Fruit fly (Drosophila melanogaster): ENCODE results near the gene Obp22a.
A peak's percentile ranks its signal among the peaks of the same experiment; 100 is the strongest.

Gene Obp22a

dm6 chr2L:1973957-1974356 lies 18.0 kb downstream of the Obp22a start, which contains the start of gene Der-1 (continued):
- TF ChIP-seq ken (GFP tag; IDR thresholded peaks at IDR 0.05) (no peak), D19B (GFP tag; optimal IDR thresholded peaks at IDR 0.05) (peak; percentile 63), grn (GFP tag; optimal IDR thresholded peaks at IDR 0.05) (no peak), nerfin-2 (GFP tag; IDR thresholded peaks at IDR 0.05; ENCODE audit: partially characterized antibody) (peak; percentile 78), sisA (GFP tag; IDR thresholded peaks at IDR 0.05) (no peak), CG6791 (GFP tag; IDR thresholded peaks at IDR 0.05; ENCODE audit: partially characterized antibody) (peak; percentile 90), zen2 (GFP tag; IDR thresholded peaks at IDR 0.05; ENCODE audit: partially characterized antibody) (peak; percentile 80), CG16813 (GFP tag; IDR thresholded peaks at IDR 0.05; ENCODE audit: partially characterized antibody) (peak; percentile 91), unc-4 (GFP tag; IDR thresholded peaks at IDR 0.05; ENCODE audit: partially characterized antibody) (peak; percentile 87), MBD-R2 (GFP tag; IDR thresholded peaks at IDR 0.05) (peak; percentile 88), CG6854 (GFP tag; optimal IDR thresholded peaks at IDR 0.05) (no peak), CG1603 (tag; optimal IDR thresholded peaks at IDR 0.05) (peak; percentile 63), CTCF (GFP tag; optimal IDR thresholded peaks at IDR 0.05) (no peak), crp (GFP tag; optimal IDR thresholded peaks at IDR 0.05) (no peak), Elba2 (GFP tag; optimal IDR thresholded peaks at IDR 0.05) (no peak), CG16779 (GFP tag; IDR thresholded peaks at IDR 0.05) (no peak), CG1832 (GFP tag; optimal IDR thresholded peaks at IDR 0.05) (no peak), NFAT (GFP tag; IDR thresholded peaks at IDR 0.05) (no peak), CG12942 (GFP tag; optimal IDR thresholded peaks at IDR 0.05) (no peak), hbn (GFP tag; IDR thresholded peaks at IDR 0.05; ENCODE audit: partially characterized antibody) (peak; percentile 93), BEAF-32 (GFP tag; optimal IDR thresholded peaks at IDR 0.05) (peak; percentile 92), CG34422 (GFP tag; IDR thresholded peaks at IDR 0.05) (peak; percentile 75; the same call in 2 of the 3 replicates), Xrp1 (GFP tag; IDR thresholded peaks at IDR 0.05) (no peak), vvl (GFP tag; IDR thresholded peaks at IDR 0.05) (peak; percentile 73; the same call in 1 of the 2 replicates), chm (GFP tag; IDR thresholded peaks at IDR 0.05) (no peak), Awh (GFP tag; IDR thresholded peaks at IDR 0.05) (no peak), CG6765 (GFP tag; optimal IDR thresholded peaks at IDR 0.05) (no peak), mld (GFP tag; IDR thresholded peaks at IDR 0.05; ENCODE audit: partially characterized antibody) (peak; percentile 64; the same call in 1 of the 3 replicates), peb (GFP tag; IDR thresholded peaks at IDR 0.05) (no peak), chif (GFP tag; optimal IDR thresholded peaks at IDR 0.05) (no peak), CG3726 (GFP tag; IDR thresholded peaks at IDR 0.05) (no peak), CG2712 (tag; optimal IDR thresholded peaks at IDR 0.05) (peak; percentile 15), CG32532 (GFP tag; IDR thresholded peaks at IDR 0.05) (no peak), chinmo (GFP tag; IDR thresholded peaks at IDR 0.05; ENCODE audit: partially characterized antibody) (peak; percentile 90), CG13624 (GFP tag; optimal IDR thresholded peaks at IDR 0.05) (peak; percentile 23), HLH54F (GFP tag; optimal IDR thresholded peaks at IDR 0.05) (no peak), dimm (GFP tag; IDR thresholded peaks at IDR 0.05) (no peak), ap (GFP tag; IDR thresholded peaks at IDR 0.05) (no peak), CG17829 (tag; optimal IDR thresholded peaks at IDR 0.05) (peak; percentile 9), gfzf (GFP tag; optimal IDR thresholded peaks at IDR 0.05) (peak; percentile 14), yki (optimal IDR thresholded peaks at IDR 0.05) (peak; percentile 38), Sry-β (GFP tag; optimal IDR thresholded peaks at IDR 0.05) (no peak), Gsc (GFP tag; IDR thresholded peaks at IDR 0.05) (no peak), Aef1 (GFP tag; IDR thresholded peaks at IDR 0.05) (peak; percentile 60), dmrt99B (tag; optimal IDR thresholded peaks at IDR 0.05) (no peak), Bgb (GFP tag; IDR thresholded peaks at IDR 0.05; ENCODE audit: partially characterized antibody) (peak; percentile 97), CG18764 (GFP tag; optimal IDR thresholded peaks at IDR 0.05) (no peak), CG17802 (tag; optimal IDR thresholded peaks at IDR 0.05) (no peak), bcd (GFP tag; optimal IDR thresholded peaks at IDR 0.05) (no peak), CG8478 (optimal IDR thresholded peaks at IDR 0.05) (peak; percentile 42), Sry-δ (GFP tag; optimal IDR thresholded peaks at IDR 0.05) (peak; percentile 95), tna (GFP tag; IDR thresholded peaks at IDR 0.05; ENCODE audit: partially characterized antibody) (peak; percentile 89)

All from whole organism, embryonic.